Fruit fly (Drosophila melanogaster) whole organism, larva: ENCODE measurements around the gene Adhr.

Experiments used
- noc ChIP-seq: fragments of 200-800 bp; sonication (Bioruptor generic); optimal IDR thresholded peaks from 3 replicates; lab custom pipeline; 2019; ENCODE audit warnings: missing biosample characterization, mild to moderate bottlenecking, missing genetic modification characterization, moderate library complexity

Gene Adhr

dm6 chr2L:14632799-14633198, 17.4 kb downstream of the Adhr start:
- no peak for TF ChIP-seq noc (tag; lab: Kevin White, UChicago)

dm6 chr2L:14634986-14635385, 19.6 kb downstream of the Adhr start:
- TF ChIP-seq noc (tag; lab: Kevin White, UChicago), result no peak

dm6 chr2L:14642090-14642632, 26.8 kb downstream of the Adhr start:
- no peak for TF ChIP-seq noc (tag; lab: Kevin White, UChicago)

- TF ChIP-seq noc (tag; lab: Kevin White, UChicago), result no peak
Observed at dm6 chr2L:14651685-14652536, 36.6 kb downstream of the Adhr start.

dm6 chr2L:14653429-14653828, 38.1 kb downstream of the Adhr start:
- TF ChIP-seq noc (tag; lab: Kevin White, UChicago), result no peak

dm6 chr2L:14654952-14655351, 39.6 kb downstream of the Adhr start:
- no peak for TF ChIP-seq noc (tag; lab: Kevin White, UChicago)

- TF ChIP-seq noc (tag; lab: Kevin White, UChicago), result no peak
Observed at dm6 chr2L:14656111-14656881, 40.9 kb downstream of the Adhr start.

dm6 chr2L:14658853-14659252, 43.5 kb downstream of the Adhr start:
- no peak for TF ChIP-seq noc (tag; lab: Kevin White, UChicago)

- TF ChIP-seq noc (tag; lab: Kevin White, UChicago), result no peak
Observed at dm6 chr2L:14663147-14663546, 47.8 kb downstream of the Adhr start.

- TF ChIP-seq noc (tag; lab: Kevin White, UChicago), result no peak
Observed at dm6 chr2L:14664361-14664760, 49.0 kb downstream of the Adhr start.

- TF ChIP-seq noc (tag; lab: Kevin White, UChicago), result no peak
Observed at dm6 chr2L:14664952-14665607, 49.7 kb downstream of the Adhr start.

dm6 chr2L:14668212-14668799, 53.0 kb downstream of the Adhr start:
- no peak for TF ChIP-seq noc (tag; lab: Kevin White, UChicago)
